Fruit fly (Drosophila melanogaster): ENCODE measurements around the gene CG14785.

DNA sequence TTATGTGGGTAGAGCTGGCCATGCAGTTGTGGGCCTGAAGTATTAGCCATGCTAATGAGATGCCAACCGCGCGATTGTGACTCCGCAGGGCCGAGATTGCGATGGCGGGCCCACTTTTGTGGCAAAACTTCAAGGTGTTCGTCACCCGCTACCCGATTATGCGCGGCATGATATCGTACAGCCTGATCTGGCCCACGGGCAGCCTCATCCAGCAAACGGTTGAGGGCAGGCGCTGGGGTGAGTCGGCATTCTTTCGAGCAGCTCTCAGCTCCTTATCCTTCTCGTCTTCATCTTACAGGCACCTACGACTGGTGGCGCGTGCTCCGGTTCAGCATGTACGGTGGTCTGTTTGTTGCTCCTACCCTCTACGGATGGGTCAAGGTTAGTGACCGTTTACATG is 12.9 kb upstream of the CG14785 start, which contains the start of gene CG32808:
- TF ChIP-seq CG12768 (GFP tag; optimal IDR thresholded peaks at IDR 0.05) (no peak), kay (GFP tag; ENCODE audit: borderline replicate concordance) (no peak), Clk (GFP tag; optimal IDR thresholded peaks at IDR 0.05) (no peak), Mnt (GFP tag; optimal IDR thresholded peaks at IDR 0.05) (no peak), Hr96 (GFP tag; optimal IDR thresholded peaks at IDR 0.05) (no peak)

All from whole organism, adult.